Worm (Caenorhabditis elegans) whole organism, L1 larva: ENCODE data around the gene srx-90.

Experiments
- aha-1 ChIP-seq: fragments of 150-350 bp; optimal IDR thresholded peaks from 2 replicates; lab custom pipeline; 2014; ENCODE audit warnings: missing biosample characterization, missing genetic modification characterization
- dsc-1 ChIP-seq: sonication (generic microtip); optimal IDR thresholded peaks from 2 replicates; lab custom pipeline; 2016; ENCODE audit warnings: mild to moderate bottlenecking, missing genetic modification characterization, missing compliant biosample characterization
- egl-27 ChIP-seq, 2 experiments: fragments of 150-350 bp in 1 of 2; sonication (generic microtip); optimal IDR thresholded peaks; 3 replicates each; lab custom pipeline; 2017 to 2018; ENCODE audit warnings: missing biosample characterization in 2 of 2, missing genetic modification characterization in 2 of 2, missing genetic modification reagents in 2 of 2
- irx-1 ChIP-seq: sonication (generic microtip); optimal IDR thresholded peaks from 2 replicates; lab custom pipeline; 2016; ENCODE audit warnings: missing genetic modification characterization, missing compliant biosample characterization
- lir-3 ChIP-seq: sonication (generic microtip); optimal IDR thresholded peaks from 2 replicates; lab custom pipeline; 2016; ENCODE audit warnings: mild to moderate bottlenecking, missing genetic modification characterization, moderate library complexity, missing compliant biosample characterization; ENCODE audit not compliant: poor library complexity
- mep-1 ChIP-seq: fragments of 150-350 bp; optimal IDR thresholded peaks from 2 replicates; lab custom pipeline; 2014; ENCODE audit warnings: missing biosample characterization, missing genetic modification characterization
- nhr-76 ChIP-seq: sonication (generic microtip); optimal IDR thresholded peaks from 2 replicates; lab custom pipeline; 2017; ENCODE audit warnings: missing biosample characterization, missing genetic modification characterization
- nhr-90 ChIP-seq: sonication (generic microtip); optimal IDR thresholded peaks from 2 replicates; lab custom pipeline; 2016; ENCODE audit warnings: mild to moderate bottlenecking, missing genetic modification characterization, missing compliant biosample characterization; ENCODE audit not compliant: poor library complexity
- unc-62 ChIP-seq: fragments of 150-350 bp; optimal IDR thresholded peaks from 2 replicates; lab custom pipeline; 2014; ENCODE audit warnings: missing biosample characterization, missing genetic modification reagents, missing genetic modification characterization
- unc-86 ChIP-seq: sonication (generic microtip); optimal IDR thresholded peaks from 2 replicates; lab custom pipeline; 2016; ENCODE audit warnings: missing genetic modification characterization, missing compliant biosample characterization
- ztf-4 ChIP-seq: fragments of 150-350 bp; optimal IDR thresholded peaks from 2 replicates; lab custom pipeline; 2014; ENCODE audit warnings: missing biosample characterization, missing genetic modification characterization

DNA sequence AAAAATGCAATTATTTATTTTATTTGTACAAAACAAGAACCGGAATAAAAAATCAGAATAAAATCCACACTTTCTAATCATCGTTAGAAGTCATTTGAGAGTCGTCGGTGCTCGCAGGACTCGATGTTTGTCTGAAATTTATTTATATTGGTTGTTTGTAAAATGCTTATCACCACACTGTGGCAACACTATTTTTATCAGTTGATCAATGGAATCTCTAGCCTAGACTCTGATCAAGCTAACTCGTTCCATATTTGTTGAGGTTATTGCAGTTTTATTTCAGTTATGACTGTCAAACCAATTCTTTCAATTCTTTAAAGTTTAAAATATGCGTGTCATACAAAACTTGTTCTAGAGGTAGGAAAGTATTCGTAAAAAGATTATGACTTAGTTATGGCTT lies 23.6 kb downstream of the srx-90 start, which contains the start of gene dhs-20:
- TF ChIP-seq lir-3 (tag; lab: Kevin White, UChicago) (no peak), mep-1 (no peak), ztf-4 (tag; lab: Kevin White, UChicago) (no peak), unc-62 (no peak), nhr-76 (tag; lab: Kevin White, UChicago) (no peak), irx-1 (tag; lab: Kevin White, UChicago) (no peak), nhr-90 (tag; lab: Kevin White, UChicago) (no peak), unc-86 (tag; lab: Kevin White, UChicago) (no peak), aha-1 (tag; lab: Kevin White, UChicago) (no peak), dsc-1 (no peak), egl-27 (tag; optimal IDR thresholded peaks at IDR 0.05; lab: Kevin White, UChicago) (no peak)
